Fruit fly (Drosophila melanogaster) whole organism: ENCODE results near the gene CG4362.

ENCODE experiments used
- CG8478 ChIP-seq: fragments of >200 bp; optimal IDR thresholded peaks from 2 replicates; lab custom pipeline; 2018; ENCODE audit warnings: inconsistent platforms
- Dll ChIP-seq: fragments of >200 bp; optimal IDR thresholded peaks from 2 replicates; lab custom pipeline; 2017
- EcR ChIP-seq, 2 experiments: fragments of >200 bp; optimal IDR thresholded peaks; 2 replicates each; lab custom pipeline; 2017; ENCODE audit warnings: missing biosample characterization in 2 of 2, missing genetic modification characterization in 2 of 2, missing genetic modification reagents in 2 of 2
- pan ChIP-seq: fragments of >200 bp; optimal IDR thresholded peaks from 2 replicates; lab custom pipeline; 2017
- psq ChIP-seq: fragments of >200 bp; optimal IDR thresholded peaks from 2 replicates; lab custom pipeline; 2017
- usp ChIP-seq: fragments of >200 bp; optimal IDR thresholded peaks from 2 replicates; lab custom pipeline; 2017; ENCODE audit warnings: missing biosample characterization, missing genetic modification characterization, mixed read lengths

The CG4362 gene

DNA sequence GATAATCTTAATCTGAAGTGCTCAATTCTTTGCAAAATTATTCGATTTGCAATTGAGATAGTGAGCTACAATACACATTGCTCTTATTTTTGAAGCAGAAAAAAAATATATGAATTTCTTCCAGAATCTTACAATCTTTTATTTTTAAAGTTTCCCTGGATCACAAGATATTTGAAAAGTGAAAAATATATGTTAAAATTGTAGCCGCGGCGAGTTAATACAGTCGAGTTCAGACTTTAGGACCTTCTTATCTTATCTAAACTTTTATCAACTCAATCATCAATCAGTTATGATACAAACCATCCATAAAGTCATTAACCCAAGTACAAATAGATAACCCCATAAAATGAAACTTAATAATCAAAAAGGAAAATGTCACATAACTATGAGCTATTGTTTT lies 3.6 kb upstream of the CG4362 start:
- TF ChIP-seq Dll (lab: Kevin White, UChicago) (no peak), CG8478 (lab: Kevin White, UChicago) (no peak), usp (GFP tag; lab: Kevin White, UChicago) (no peak), pan (no peak), psq (no peak), EcR (GFP tag; optimal IDR thresholded peaks at IDR 0.05; lab: Kevin White, UChicago) (no peak)

- no peak for TF ChIP-seq EcR (GFP tag; optimal IDR thresholded peaks at IDR 0.05; lab: Kevin White, UChicago)
- no peak for TF ChIP-seq usp (GFP tag; lab: Kevin White, UChicago)
- no peak for TF ChIP-seq pan
- TF ChIP-seq psq: no peak
- TF ChIP-seq CG8478 (lab: Kevin White, UChicago): no peak
- no peak for TF ChIP-seq Dll (lab: Kevin White, UChicago)
Measured at dm6 chr3R:20310498-20310822, 3.1 kb upstream of the CG4362 start.

DNA sequence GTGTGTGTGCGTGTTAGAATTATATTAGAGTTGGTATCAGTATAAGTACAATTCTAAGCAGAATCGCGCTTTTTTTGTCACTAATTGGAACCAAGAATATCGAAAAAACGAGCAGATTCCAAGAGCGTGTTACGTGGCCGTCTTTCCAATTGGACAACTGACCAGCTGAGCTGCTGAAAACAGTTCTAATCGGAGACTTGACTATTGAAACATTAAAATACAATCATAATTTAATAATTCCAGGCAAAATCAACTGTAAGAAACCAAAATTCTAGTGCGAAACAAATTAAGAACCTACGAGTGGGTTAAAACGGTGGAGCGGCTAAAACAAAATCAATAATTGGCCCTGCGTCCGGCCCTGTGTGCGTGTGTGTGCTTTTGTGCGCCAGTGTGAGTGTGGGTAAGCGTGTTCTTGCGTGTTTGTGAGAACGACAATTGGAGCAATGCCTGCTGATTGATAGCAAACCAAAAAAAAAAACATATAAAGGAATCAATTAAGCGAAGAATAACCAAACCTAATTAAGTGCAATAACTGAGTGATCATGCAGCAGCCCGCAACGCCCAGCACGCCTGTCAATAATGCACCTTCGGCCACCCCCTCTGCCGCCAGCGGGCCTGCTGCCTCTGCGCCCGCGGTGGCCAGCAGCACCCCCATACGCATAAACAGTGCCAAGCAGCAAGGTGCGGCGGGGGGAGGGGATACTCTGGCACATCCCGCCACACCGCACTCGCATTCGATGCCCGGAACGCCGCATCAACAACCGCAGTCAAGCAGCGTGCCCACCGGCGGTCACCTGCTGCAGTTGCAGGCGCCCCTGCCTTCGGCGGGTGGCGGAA lies 2.5 kb upstream of the CG4362 start:
- no peak for TF ChIP-seq EcR (GFP tag; optimal IDR thresholded peaks at IDR 0.05; lab: Kevin White, UChicago)
- no peak for TF ChIP-seq pan
- no peak for TF ChIP-seq Dll (lab: Kevin White, UChicago)
- TF ChIP-seq psq: no peak
- no peak for TF ChIP-seq CG8478 (lab: Kevin White, UChicago)
- no peak for TF ChIP-seq usp (GFP tag; lab: Kevin White, UChicago)

dm6 chr3R:20308972-20309660 lies 1.8 kb upstream of the CG4362 start, which contains the start of gene Orp8:
TSS of gene Orp8 (plus strand) at chr3R:20309344.
- TF ChIP-seq CG8478 (lab: Kevin White, UChicago) (no peak), Dll (lab: Kevin White, UChicago) (no peak), pan (no peak), usp (GFP tag; lab: Kevin White, UChicago) (no peak), psq (no peak), EcR (GFP tag; optimal IDR thresholded peaks at IDR 0.05; lab: Kevin White, UChicago) (no peak)

dm6 chr3R:20305852-20306251 lies 1.5 kb downstream of the CG4362 start:
- TF ChIP-seq EcR (GFP tag; optimal IDR thresholded peaks at IDR 0.05; lab: Kevin White, UChicago) (no peak), pan (no peak), usp (GFP tag; lab: Kevin White, UChicago) (no peak), Dll (lab: Kevin White, UChicago) (no peak), CG8478 (lab: Kevin White, UChicago) (no peak), psq (no peak)

dm6 chr3R:20304877-20305276 lies 2.5 kb downstream of the CG4362 start, which contains the start of gene CG4367:
TSS of gene CG4367 (minus strand) at chr3R:20304977.
- no peak for TF ChIP-seq psq
- no peak for TF ChIP-seq Dll (lab: Kevin White, UChicago)
- no peak for TF ChIP-seq CG8478 (lab: Kevin White, UChicago)
- no peak for TF ChIP-seq usp (GFP tag; lab: Kevin White, UChicago)
- no peak for TF ChIP-seq pan
- TF ChIP-seq EcR (GFP tag; optimal IDR thresholded peaks at IDR 0.05; lab: Kevin White, UChicago): no peak

dm6 chr3R:20293661-20294060 lies 13.7 kb downstream of the CG4362 start:
- TF ChIP-seq EcR (GFP tag; optimal IDR thresholded peaks at IDR 0.05; lab: Kevin White, UChicago): no peak
- TF ChIP-seq Dll (lab: Kevin White, UChicago): no peak

DNA sequence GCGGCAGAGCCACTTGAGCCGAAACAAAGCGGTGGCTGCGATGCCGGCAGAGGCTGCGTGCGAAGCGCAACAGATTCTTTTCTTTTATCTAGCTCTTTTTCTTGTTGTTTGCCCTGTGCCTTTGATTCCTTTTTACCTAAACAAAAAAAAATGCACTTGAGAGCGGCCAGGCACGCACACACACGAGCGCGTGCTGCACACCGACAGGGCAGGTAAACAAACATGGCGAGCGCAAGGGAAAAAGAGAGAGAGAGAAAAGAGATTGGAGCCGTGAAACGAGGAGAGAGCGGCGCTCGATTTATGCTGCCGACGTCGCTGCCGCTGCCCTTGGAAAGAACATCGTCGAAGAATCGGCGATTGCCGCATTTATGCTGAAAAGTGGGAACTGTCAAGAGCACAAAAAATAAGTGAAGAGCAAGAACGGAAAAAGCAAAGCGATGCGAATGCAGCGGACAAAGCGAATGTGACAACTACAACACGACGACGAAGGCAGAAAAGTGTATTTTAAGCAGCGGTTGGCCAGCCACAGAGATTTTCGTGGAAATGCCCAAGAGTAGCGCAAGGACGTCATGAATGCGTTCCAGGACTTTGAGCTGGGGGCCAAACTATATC lies 14.4 kb downstream of the CG4362 start:
- TF ChIP-seq pan (no peak), Dll (lab: Kevin White, UChicago) (peak; percentile 71)

dm6 chr3R:20292030-20292879 lies 15.1 kb downstream of the CG4362 start:
- no peak for TF ChIP-seq EcR (GFP tag; optimal IDR thresholded peaks at IDR 0.05; lab: Kevin White, UChicago)
- no peak for TF ChIP-seq psq
- no peak for TF ChIP-seq usp (GFP tag; lab: Kevin White, UChicago)
- TF ChIP-seq CG8478 (lab: Kevin White, UChicago): no peak
- no peak for TF ChIP-seq pan
- TF ChIP-seq Dll (lab: Kevin White, UChicago): no peak

DNA sequence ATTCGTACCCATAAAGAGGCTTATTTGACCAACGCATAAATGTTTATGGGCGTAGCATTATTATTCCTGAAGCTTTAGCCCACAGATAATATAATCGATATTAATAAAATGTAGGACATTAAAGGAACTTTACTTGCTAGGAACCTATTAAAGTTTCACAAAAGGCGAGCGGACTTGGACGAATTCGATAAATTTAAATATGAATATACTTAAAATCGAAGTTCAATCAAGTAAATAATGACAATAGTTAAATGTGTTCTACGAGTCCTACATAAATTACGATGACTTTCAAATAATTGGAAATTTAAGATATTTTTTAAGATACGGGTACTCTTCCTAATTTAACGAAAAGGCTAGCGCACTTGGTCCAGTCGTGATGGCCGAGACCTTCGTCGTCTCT lies 15.7 kb downstream of the CG4362 start:
- TF ChIP-seq CG8478 (lab: Kevin White, UChicago) (no peak), EcR (GFP tag; optimal IDR thresholded peaks at IDR 0.05; lab: Kevin White, UChicago) (no peak), usp (GFP tag; lab: Kevin White, UChicago) (no peak), psq (no peak), pan (no peak), Dll (lab: Kevin White, UChicago) (no peak)

DNA sequence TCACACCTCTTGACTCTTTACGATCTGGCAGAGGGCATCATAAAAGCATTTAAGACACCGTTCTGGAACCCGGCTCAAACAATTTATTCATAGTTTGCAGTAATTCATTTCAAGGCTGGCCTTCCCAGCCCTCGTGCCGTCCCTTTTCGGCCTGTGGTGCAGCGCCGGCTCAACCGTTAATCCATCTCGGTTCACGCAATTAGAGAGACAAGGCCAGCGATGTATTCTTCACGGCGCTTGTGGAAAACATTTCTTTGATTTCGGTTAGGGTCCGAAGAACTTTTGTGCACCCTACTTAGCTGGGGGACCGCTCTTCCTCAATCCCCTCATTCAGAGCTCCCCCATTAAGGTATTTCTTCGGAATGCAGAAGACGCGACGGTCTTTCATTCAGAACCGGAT lies 16.2 kb downstream of the CG4362 start:
- TF ChIP-seq EcR (GFP tag; optimal IDR thresholded peaks at IDR 0.05; lab: Kevin White, UChicago) (no peak), psq (no peak), usp (GFP tag; lab: Kevin White, UChicago) (no peak), Dll (lab: Kevin White, UChicago) (no peak), CG8478 (lab: Kevin White, UChicago) (no peak), pan (no peak)
